Fruit fly (Drosophila melanogaster) whole organism, embryonic: ENCODE data around the gene CG2691.

Experiments
- Ada2b ChIP-seq: fragments of 200-800 bp; sonication (Bioruptor generic); IDR thresholded peaks from 2 replicates; pipeline ENCODE4 v1.3.6; 2022; ENCODE audit warnings: missing biosample characterization, missing genetic modification characterization
- CG12391 ChIP-seq: fragments of 200-800 bp; sonication (Bioruptor generic); optimal IDR thresholded peaks from 3 replicates; lab custom pipeline; 2018; ENCODE audit warnings: missing biosample characterization, mild to moderate bottlenecking, missing genetic modification characterization, moderate library complexity
- CG12744 ChIP-seq: fragments of 200-800 bp; sonication (Bioruptor generic); optimal IDR thresholded peaks from 2 replicates; lab custom pipeline; 2016; ENCODE audit warnings: missing biosample characterization, missing genetic modification characterization
- CG12769 ChIP-seq: fragments of 200-800 bp; sonication (Bioruptor generic); optimal IDR thresholded peaks from 2 replicates; lab custom pipeline; 2019; ENCODE audit warnings: missing biosample characterization, mild to moderate bottlenecking, missing genetic modification characterization, moderate library complexity
- CG12942 ChIP-seq: fragments of 200-800 bp; sonication (Bioruptor generic); optimal IDR thresholded peaks from 3 replicates; lab custom pipeline; 2016; ENCODE audit warnings: missing biosample characterization, missing genetic modification characterization
- CG13296 ChIP-seq: fragments of 200-800 bp; sonication (Bioruptor generic); optimal IDR thresholded peaks from 3 replicates; lab custom pipeline; 2018; ENCODE audit warnings: missing biosample characterization, mild to moderate bottlenecking, missing genetic modification characterization
- CG15514 ChIP-seq: fragments of 200-800 bp; sonication (Bioruptor generic); optimal IDR thresholded peaks from 3 replicates; lab custom pipeline; 2017; ENCODE audit warnings: missing biosample characterization, missing genetic modification characterization, mild to moderate bottlenecking, moderate library complexity, missing genetic modification reagents
- CG1603 ChIP-seq: fragments of 200-800 bp; sonication (Bioruptor generic); optimal IDR thresholded peaks from 2 replicates; lab custom pipeline; 2019; ENCODE audit warnings: missing biosample characterization, mild to moderate bottlenecking, missing genetic modification characterization, moderate library complexity
- CG17829 ChIP-seq: fragments of 200-800 bp; optimal IDR thresholded peaks from 2 replicates; lab custom pipeline; 2019; ENCODE audit warnings: missing biosample characterization, mild to moderate bottlenecking, missing genetic modification characterization, moderate library complexity
- CG2202 ChIP-seq: fragments of 200-800 bp; sonication (Bioruptor generic); optimal IDR thresholded peaks from 2 replicates; lab custom pipeline; 2018; ENCODE audit warnings: missing biosample characterization, mild to moderate bottlenecking, missing genetic modification characterization
- CG3726 ChIP-seq: fragments of 200-800 bp; sonication (Bioruptor generic); IDR thresholded peaks from 3 replicates; pipeline ENCODE4, ENCODE4 v1.3.6; 2022; ENCODE audit warnings: missing biosample characterization, missing genetic modification characterization
- CG4854 ChIP-seq: fragments of 200-800 bp; sonication (Bioruptor generic); optimal IDR thresholded peaks from 2 replicates; lab custom pipeline; 2016; ENCODE audit warnings: missing biosample characterization, missing genetic modification characterization, inconsistent platforms
- CG5180 ChIP-seq: fragments of 200-800 bp; sonication (Bioruptor generic); optimal IDR thresholded peaks from 3 replicates; lab custom pipeline; 2017; ENCODE audit warnings: missing biosample characterization, missing genetic modification characterization, mild to moderate bottlenecking, moderate library complexity, missing genetic modification reagents
- CG6254 ChIP-seq: fragments of 200-800 bp; sonication (Bioruptor generic); optimal IDR thresholded peaks from 3 replicates; lab custom pipeline; 2017; ENCODE audit warnings: mild to moderate bottlenecking, missing biosample characterization, missing genetic modification reagents, missing genetic modification characterization
- CG8281 ChIP-seq: fragments of 200-800 bp; sonication (Bioruptor generic); optimal IDR thresholded peaks from 2 replicates; lab custom pipeline; 2018; ENCODE audit warnings: missing biosample characterization, mild to moderate bottlenecking, missing genetic modification characterization, moderate library complexity
- CG8924 ChIP-seq: fragments of 200-800 bp; optimal IDR thresholded peaks from 3 replicates; lab custom pipeline; 2019; ENCODE audit warnings: missing biosample characterization, mild to moderate bottlenecking, missing genetic modification characterization, moderate library complexity
- Deaf1 ChIP-seq: fragments of 200-800 bp; optimal IDR thresholded peaks from 3 replicates; lab custom pipeline; 2019; ENCODE audit warnings: missing biosample characterization, mild to moderate bottlenecking, missing genetic modification characterization, moderate library complexity
- Doc2 ChIP-seq: fragments of 200-800 bp; sonication (Bioruptor generic); IDR thresholded peaks from 2 replicates; pipeline ENCODE4 v1.3.6; 2022; ENCODE audit warnings: missing biosample characterization, missing genetic modification characterization
- E2f2 ChIP-seq: fragments of 200-800 bp; sonication (Bioruptor generic); IDR thresholded peaks from 2 replicates; pipeline ENCODE4 v1.3.6; 2022; ENCODE audit warnings: missing biosample characterization, missing genetic modification characterization
- ERR ChIP-seq: fragments of 200-800 bp; sonication (Bioruptor generic); optimal IDR thresholded peaks from 2 replicates; lab custom pipeline; 2016; ENCODE audit warnings: missing biosample characterization, missing genetic modification characterization
- GATAe ChIP-seq: fragments of 200-800 bp; sonication (Bioruptor generic); conservative IDR thresholded peaks from 2 replicates; pipeline ENCODE4 v1.3.6; 2022; ENCODE audit warnings: missing biosample characterization, missing genetic modification characterization
- Hr39 ChIP-seq: fragments of >200 bp; optimal IDR thresholded peaks from 2 replicates; lab custom pipeline; 2017
- Med ChIP-seq: fragments of 200-800 bp; sonication (Bioruptor generic); peaks from one replicate; lab custom pipeline; 2016; ENCODE audit warnings: missing biosample characterization, missing genetic modification characterization, mild to moderate bottlenecking, inconsistent platforms, moderate library complexity
- Mes4 ChIP-seq: fragments of 200-800 bp; sonication (Bioruptor generic); optimal IDR thresholded peaks from 2 replicates; lab custom pipeline; 2016; ENCODE audit warnings: missing biosample characterization, missing genetic modification characterization
- Oaz ChIP-seq: fragments of 200-800 bp; sonication (Bioruptor generic); IDR thresholded peaks from 2 replicates; pipeline ENCODE4 v1.3.6; 2022; ENCODE audit warnings: missing biosample characterization, missing genetic modification characterization
- Vsx1 ChIP-seq: fragments of 200-800 bp; sonication (Bioruptor generic); optimal IDR thresholded peaks from 2 replicates; lab custom pipeline; 2017; ENCODE audit warnings: missing biosample characterization, mild to moderate bottlenecking, missing genetic modification characterization, missing genetic modification reagents
- abd-A ChIP-seq: fragments of 200-800 bp; sonication (Bioruptor generic); optimal IDR thresholded peaks from 3 replicates; lab custom pipeline; 2019; ENCODE audit warnings: missing biosample characterization, mild to moderate bottlenecking, missing genetic modification characterization, moderate library complexity
- cg ChIP-seq: fragments of 200-800 bp; sonication (Bioruptor generic); optimal IDR thresholded peaks from 3 replicates; lab custom pipeline; 2019; ENCODE audit warnings: missing biosample characterization, mild to moderate bottlenecking, missing genetic modification characterization, moderate library complexity
- crol ChIP-seq: fragments of 200-800 bp; sonication (Bioruptor generic); IDR thresholded peaks from 2 replicates; pipeline ENCODE4 v1.3.6; 2022; ENCODE audit warnings: missing biosample characterization, missing genetic modification characterization
- gce ChIP-seq: fragments of 200-800 bp; sonication (Bioruptor generic); IDR thresholded peaks from 3 replicates; pipeline ENCODE4 v1.3.6; 2022; ENCODE audit warnings: missing biosample characterization, missing genetic modification characterization
- kah ChIP-seq: fragments of 200-800 bp; sonication (Bioruptor generic); optimal IDR thresholded peaks from 2 replicates; lab custom pipeline; 2018; ENCODE audit warnings: missing biosample characterization, mild to moderate bottlenecking, missing genetic modification characterization
- lola ChIP-seq, 3 experiments: fragments of >200 bp in 2 of 3; fragments of 200-800 bp in 1 of 3; sonication (Bioruptor generic) in 1 of 3; optimal IDR thresholded peaks; 2 replicates each; lab custom pipeline; 2017 to 2019; ENCODE audit warnings: missing biosample characterization in 3 of 3, missing genetic modification characterization in 3 of 3, mild to moderate bottlenecking in 1 of 3, moderate library complexity in 1 of 3
- mld ChIP-seq: fragments of 200-800 bp; sonication (Bioruptor generic); IDR thresholded peaks from 3 replicates; pipeline ENCODE4 v1.3.6; 2022; ENCODE audit warnings: missing biosample characterization, missing genetic modification characterization; ENCODE audit not compliant: partially characterized antibody
- repo ChIP-seq: fragments of 200-800 bp; sonication (Bioruptor generic); optimal IDR thresholded peaks from 2 replicates; lab custom pipeline; 2016; ENCODE audit warnings: missing biosample characterization, missing genetic modification characterization
- sd ChIP-seq: fragments of 200-800 bp; sonication (Bioruptor generic); optimal IDR thresholded peaks from 3 replicates; lab custom pipeline; 2018; ENCODE audit warnings: missing biosample characterization, mild to moderate bottlenecking, missing genetic modification characterization, moderate library complexity
- sens ChIP-seq: fragments of 200-800 bp; sonication (Bioruptor generic); peaks from one replicate; lab custom pipeline; 2016; ENCODE audit warnings: missing biosample characterization, missing genetic modification characterization
- so ChIP-seq: fragments of 200-800 bp; sonication (Bioruptor generic); IDR thresholded peaks from 3 replicates; pipeline ENCODE4 v1.3.6; 2022; ENCODE audit warnings: missing biosample characterization, missing genetic modification characterization
- sr ChIP-seq: fragments of 200-800 bp; sonication (Bioruptor generic); IDR thresholded peaks from 3 replicates; pipeline ENCODE4 v1.3.6; 2022; ENCODE audit warnings: missing biosample characterization, missing genetic modification characterization
- tup ChIP-seq: fragments of 200-800 bp; sonication (Bioruptor generic); optimal IDR thresholded peaks from 2 replicates; lab custom pipeline; 2016; ENCODE audit warnings: missing biosample characterization, mild to moderate bottlenecking, missing genetic modification characterization, moderate library complexity
- wek ChIP-seq: fragments of 200-800 bp; sonication (Bioruptor generic); optimal IDR thresholded peaks from 3 replicates; lab custom pipeline; 2018; ENCODE audit warnings: missing biosample characterization, mild to moderate bottlenecking, missing genetic modification characterization, moderate library complexity
- zen2 ChIP-seq: fragments of 200-800 bp; sonication (Bioruptor generic); IDR thresholded peaks from 3 replicates; pipeline ENCODE4 v1.3.6; 2022; ENCODE audit warnings: missing biosample characterization, missing genetic modification characterization; ENCODE audit not compliant: partially characterized antibody

CG2691 gene

dm6 chrX:13602071-13602858 is 21.9 kb downstream of the CG2691 start, which contains the start of gene up (continued):
- peak; percentile 1 for TF ChIP-seq abd-A (tag; lab: Kevin White, UChicago)
- no peak for TF ChIP-seq CG1603 (tag; lab: Kevin White, UChicago)
- TF ChIP-seq kah (GFP tag; lab: Kevin White, UChicago): peak; percentile 94
- no peak for TF ChIP-seq Ada2b (GFP tag; lab: Robert Waterston, UW)
- no peak for TF ChIP-seq CG13296 (GFP tag; lab: Kevin White, UChicago)
- TF ChIP-seq sd (tag; lab: Kevin White, UChicago): peak; percentile 71
- no peak for TF ChIP-seq CG12391 (tag; lab: Kevin White, UChicago)
- no peak for TF ChIP-seq CG12744 (GFP tag; lab: Kevin White, UChicago)
- TF ChIP-seq sr (GFP tag; lab: Robert Waterston, UW): peak; percentile 55; the same call in 2 of the 3 replicates
- TF ChIP-seq gce (GFP tag; lab: Robert Waterston, UW): no peak
- 0 out of 3 replicates have a peak, but pooled peaks have one; percentile 6 for TF ChIP-seq so (GFP tag; lab: Robert Waterston, UW)
- TF ChIP-seq CG2202 (tag; lab: Kevin White, UChicago): no peak
- TF ChIP-seq CG3726 (GFP tag; lab: Robert Waterston, UW): no peak
- TF ChIP-seq Med (GFP tag; lab: Kevin White, UChicago): peak; percentile 45
- TF ChIP-seq cg (GFP tag; lab: Kevin White, UChicago): peak; percentile 55
- TF ChIP-seq Deaf1 (tag; lab: Kevin White, UChicago): no peak
- TF ChIP-seq wek (GFP tag; lab: Kevin White, UChicago): no peak
- TF ChIP-seq CG6254 (GFP tag; lab: Kevin White, UChicago): no peak

- TF ChIP-seq CG15514 (GFP tag; lab: Kevin White, UChicago) (peak; percentile 97), Oaz (GFP tag; lab: Robert Waterston, UW) (no peak), CG12942 (GFP tag; lab: Kevin White, UChicago) (no peak), sens (GFP tag; lab: Kevin White, UChicago) (peak; percentile 12), CG17829 (tag; lab: Kevin White, UChicago) (no peak), Doc2 (GFP tag; lab: Robert Waterston, UW) (no peak), CG4854 (no peak), ERR (GFP tag; lab: Kevin White, UChicago) (no peak), lola (GFP tag; optimal IDR thresholded peaks at IDR 0.05; lab: Kevin White, UChicago) (no peak), CG8281 (tag; lab: Kevin White, UChicago) (no peak), Mes4 (GFP tag; lab: Kevin White, UChicago) (no peak), CG5180 (GFP tag; lab: Kevin White, UChicago) (no peak), zen2 (no peak), CG8924 (tag; lab: Kevin White, UChicago) (no peak), E2f2 (GFP tag; lab: Robert Waterston, UW) (no peak), tup (GFP tag; lab: Kevin White, UChicago) (no peak)
Measured at dm6 chrX:13597753-13598152, 26.5 kb downstream of the CG2691 start.

DNA sequence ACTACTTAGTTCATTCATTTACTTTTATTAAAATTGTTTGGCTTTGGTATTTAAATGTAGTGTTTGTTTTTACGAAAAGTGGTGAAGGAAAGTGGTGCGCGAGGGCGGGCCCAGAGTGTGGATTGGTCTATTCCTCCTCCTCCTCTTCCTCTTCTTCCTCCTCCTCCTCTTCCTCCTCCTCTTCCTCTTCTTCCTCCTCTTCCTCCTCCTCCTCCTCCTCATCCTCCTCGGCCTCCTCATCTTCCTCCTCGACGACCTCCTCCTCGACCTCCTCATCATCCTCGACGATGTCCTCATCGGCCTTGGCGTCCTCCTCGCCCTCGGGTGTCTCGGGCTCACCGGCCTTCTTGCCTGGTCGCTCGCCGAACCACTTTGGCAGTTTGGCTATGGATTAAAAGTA is 30.5 kb downstream of the CG2691 start:
- TF ChIP-seq crol (0 out of 2 replicates have a peak, but pooled peaks have one; percentile 25), repo (no peak), Hr39 (lab: Kevin White, UChicago) (peak; percentile 90), mld (GFP tag; lab: Robert Waterston, UW) (no peak), Vsx1 (GFP tag; lab: Kevin White, UChicago) (no peak), GATAe (GFP tag; lab: Robert Waterston, UW) (no peak), CG12769 (tag; lab: Kevin White, UChicago) (peak; percentile 65)
